Worm (Caenorhabditis elegans) whole organism, L4/young adult: ENCODE data around the gene dhc-3.

Experiments
- W03F9.2 ChIP-seq: fragments of 150-350 bp; optimal IDR thresholded peaks from 2 replicates; lab custom pipeline; 2014; ENCODE audit warnings: missing biosample characterization, missing genetic modification characterization
- dao-5 ChIP-seq: sonication (generic microtip); optimal IDR thresholded peaks from 2 replicates; lab custom pipeline; 2016; ENCODE audit warnings: missing genotype, missing genetic modification characterization, moderate library complexity, missing compliant biosample characterization
- him-1 ChIP-seq: sonication (generic microtip); optimal IDR thresholded peaks from 2 replicates; lab custom pipeline; 2016; ENCODE audit warnings: missing genotype, missing genetic modification reagents, missing genetic modification characterization, missing compliant biosample characterization

DNA sequence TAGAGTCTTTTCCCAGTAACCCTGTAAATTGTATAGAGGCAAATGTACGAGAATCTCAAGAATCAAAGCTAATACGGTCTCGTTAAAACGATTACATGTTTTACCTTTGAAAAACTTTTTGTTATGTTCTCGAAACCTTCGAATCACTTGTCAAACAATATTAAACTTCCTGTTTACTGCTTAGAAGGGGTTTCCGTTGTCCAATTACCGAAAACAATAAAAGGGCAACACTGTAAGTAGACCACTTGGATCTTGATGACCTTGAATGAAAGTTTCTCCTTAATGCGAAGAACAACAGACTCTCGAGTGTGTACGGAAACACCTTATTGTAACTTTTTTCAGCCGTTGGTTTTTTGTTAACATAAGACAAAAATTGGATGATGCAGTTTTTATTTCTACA, 61.8 kb downstream of the dhc-3 start:
- TF ChIP-seq dao-5 (no peak), him-1 (tag; lab: Kevin White, UChicago) (no peak), W03F9.2 (tag; lab: Kevin White, UChicago) (no peak)
